Worm (Caenorhabditis elegans) whole organism, mixed stage, embryonic: ENCODE results near the gene M05D6.9.
A peak's percentile ranks its signal among the peaks of the same experiment; 100 is the strongest.

Experiments
- bed-3 ChIP-seq: fragments of 200-800 bp; sonication (Bioruptor generic); optimal IDR thresholded peaks from 3 replicates; lab custom pipeline; 2018; ENCODE audit warnings: mild to moderate bottlenecking, missing genetic modification characterization, moderate library complexity, missing compliant biosample characterization
- blmp-1 ChIP-seq: fragments of 150-350 bp; optimal IDR thresholded peaks from 2 replicates; lab custom pipeline; 2014; ENCODE audit warnings: missing biosample characterization, missing genetic modification characterization
- ceh-43 ChIP-seq: fragments of 200-800 bp; sonication (Bioruptor generic); optimal IDR thresholded peaks from 2 replicates; lab custom pipeline; 2018; ENCODE audit warnings: mild to moderate bottlenecking, missing genetic modification characterization, moderate library complexity, missing compliant biosample characterization
- ceh-83 ChIP-seq: fragments of 200-800 bp; sonication (Bioruptor generic); optimal IDR thresholded peaks from 2 replicates; lab custom pipeline; 2018; ENCODE audit warnings: mild to moderate bottlenecking, missing genetic modification characterization, missing compliant biosample characterization
- ces-1 ChIP-seq: fragments of 150-350 bp; optimal IDR thresholded peaks from 2 replicates; lab custom pipeline; 2014; ENCODE audit warnings: missing biosample characterization, missing genetic modification reagents, missing genetic modification characterization
- cnd-1 ChIP-seq: fragments of 200-800 bp; sonication (Bioruptor generic); optimal IDR thresholded peaks from 2 replicates; lab custom pipeline; 2018; ENCODE audit warnings: mild to moderate bottlenecking, missing genetic modification characterization, missing compliant biosample characterization
- drap-1 ChIP-seq: fragments of 200-800 bp; sonication (Bioruptor generic); optimal IDR thresholded peaks from 3 replicates; lab custom pipeline; 2018; ENCODE audit warnings: mild to moderate bottlenecking, missing genetic modification characterization, missing compliant biosample characterization
- elt-1 ChIP-seq: sonication (generic microtip); optimal IDR thresholded peaks from 2 replicates; lab custom pipeline; 2017; ENCODE audit warnings: missing genetic modification characterization, mild to moderate bottlenecking, missing compliant biosample characterization, antibody characterized with exemption, moderate library complexity, borderline replicate concordance; ENCODE audit not compliant: insufficient read depth
- elt-3 ChIP-seq: fragments of 150-350 bp; optimal IDR thresholded peaks from 2 replicates; lab custom pipeline; 2014; ENCODE audit warnings: missing biosample characterization, missing genetic modification characterization
- flh-1 ChIP-seq: fragments of 200-800 bp; sonication (Bioruptor generic); optimal IDR thresholded peaks from 2 replicates; lab custom pipeline; 2018; ENCODE audit warnings: mild to moderate bottlenecking, missing genetic modification characterization, moderate library complexity, missing compliant biosample characterization
- ham-2 ChIP-seq: fragments of 200-800 bp; sonication (Bioruptor generic); optimal IDR thresholded peaks from 2 replicates; lab custom pipeline; 2018; ENCODE audit warnings: mild to moderate bottlenecking, missing genetic modification characterization, missing compliant biosample characterization
- hlh-1 ChIP-seq: fragments of 150-350 bp; optimal IDR thresholded peaks from 2 replicates; lab custom pipeline; 2014; ENCODE audit warnings: missing biosample characterization, missing genetic modification reagents, missing genetic modification characterization
- lin-13 ChIP-seq: fragments of 150-350 bp; optimal IDR thresholded peaks from 2 replicates; lab custom pipeline; 2014; ENCODE audit warnings: missing biosample characterization, missing genetic modification characterization
- lin-32 ChIP-seq: fragments of 200-800 bp; sonication (Bioruptor generic); optimal IDR thresholded peaks from 2 replicates; lab custom pipeline; 2018; ENCODE audit warnings: mild to moderate bottlenecking, missing genetic modification characterization, missing compliant biosample characterization
- lsy-2 ChIP-seq: fragments of 150-350 bp; optimal IDR thresholded peaks from 2 replicates; lab custom pipeline; 2014; ENCODE audit warnings: missing biosample characterization, missing genetic modification characterization
- mab-5 ChIP-seq: fragments of 150-350 bp; optimal IDR thresholded peaks from 2 replicates; lab custom pipeline; 2014; ENCODE audit warnings: missing biosample characterization, missing genetic modification characterization
- mep-1 ChIP-seq: fragments of 150-350 bp; optimal IDR thresholded peaks from 2 replicates; lab custom pipeline; 2017; ENCODE audit warnings: missing biosample characterization, missing genetic modification reagents, missing genetic modification characterization, inconsistent platforms
- mls-2 ChIP-seq: sonication (generic microtip); optimal IDR thresholded peaks from 2 replicates; lab custom pipeline; 2016; ENCODE audit warnings: mild to moderate bottlenecking, missing genetic modification characterization, moderate library complexity, missing compliant biosample characterization
- nhr-12 ChIP-seq: fragments of 150-350 bp; optimal IDR thresholded peaks from 2 replicates; lab custom pipeline; 2014; ENCODE audit warnings: missing biosample characterization, missing genetic modification characterization
- nhr-2 ChIP-seq: fragments of 150-350 bp; optimal IDR thresholded peaks from 2 replicates; lab custom pipeline; 2014; ENCODE audit warnings: missing biosample characterization, missing genetic modification characterization
- nhr-237 ChIP-seq: fragments of 150-350 bp; optimal IDR thresholded peaks from 2 replicates; lab custom pipeline; 2014; ENCODE audit warnings: missing biosample characterization, missing genetic modification characterization
- nhr-28 ChIP-seq: fragments of 150-350 bp; optimal IDR thresholded peaks from 2 replicates; lab custom pipeline; 2014; ENCODE audit warnings: missing biosample characterization, missing genetic modification characterization
- nhr-76 ChIP-seq: sonication (generic microtip); optimal IDR thresholded peaks from 2 replicates; lab custom pipeline; 2017; ENCODE audit warnings: missing biosample characterization, missing genetic modification characterization
- pha-4 ChIP-seq: fragments of 150-350 bp; optimal IDR thresholded peaks from 2 replicates; lab custom pipeline; 2018; ENCODE audit warnings: missing biosample characterization, missing genetic modification reagents, missing genetic modification characterization
- sem-2 ChIP-seq: fragments of 200-800 bp; sonication (Bioruptor generic); optimal IDR thresholded peaks from 2 replicates; lab custom pipeline; 2018; ENCODE audit warnings: mild to moderate bottlenecking, missing genetic modification characterization, missing compliant biosample characterization
- snpc-4 ChIP-seq: fragments of 150-350 bp; optimal IDR thresholded peaks from 2 replicates; lab custom pipeline; 2014; ENCODE audit warnings: missing biosample characterization, missing genetic modification characterization
- unc-39 ChIP-seq: fragments of 150-350 bp; optimal IDR thresholded peaks from 2 replicates; lab custom pipeline; 2014; ENCODE audit warnings: missing biosample characterization, missing genetic modification characterization
- unc-62 ChIP-seq: fragments of 150-350 bp; optimal IDR thresholded peaks from 2 replicates; lab custom pipeline; 2014; ENCODE audit warnings: missing biosample characterization, missing genetic modification reagents, missing genetic modification characterization
- zip-8 ChIP-seq: fragments of 150-350 bp; optimal IDR thresholded peaks from 2 replicates; lab custom pipeline; 2014; ENCODE audit warnings: missing biosample characterization, missing genetic modification characterization
- ztf-11 ChIP-seq: fragments of 150-350 bp; optimal IDR thresholded peaks from 2 replicates; lab custom pipeline; 2014; ENCODE audit warnings: missing biosample characterization, missing genetic modification characterization

M05D6.9 gene

ce11 chrII:8494228-8494717 is at the start of gene M05D6.9:
TSS of gene M05D6.9 (plus strand) at chrII:8494278.
- TF ChIP-seq bed-3 (no peak), hlh-1 (tag; lab: Kevin White, UChicago) (no peak), cnd-1 (no peak), nhr-76 (tag; lab: Kevin White, UChicago) (no peak), mls-2 (tag; lab: Kevin White, UChicago) (no peak), ceh-43 (GFP tag; lab: Kevin White, UChicago) (no peak), flh-1 (GFP tag; lab: Kevin White, UChicago) (no peak), ham-2 (GFP tag; lab: Kevin White, UChicago) (no peak), drap-1 (GFP tag; lab: Kevin White, UChicago) (no peak), snpc-4 (tag; lab: Kevin White, UChicago) (no peak), ces-1 (GFP tag; lab: Kevin White, UChicago) (no peak), nhr-2 (tag; lab: Kevin White, UChicago) (no peak), mab-5 (tag; lab: Kevin White, UChicago) (no peak), nhr-237 (tag; lab: Kevin White, UChicago) (no peak), zip-8 (tag; lab: Kevin White, UChicago) (no peak), lsy-2 (tag; lab: Kevin White, UChicago) (no peak), lin-32 (GFP tag; lab: Kevin White, UChicago) (no peak), sem-2 (GFP tag; lab: Kevin White, UChicago) (no peak), nhr-12 (no peak), elt-1 (tag; lab: Kevin White, UChicago) (no peak)

DNA sequence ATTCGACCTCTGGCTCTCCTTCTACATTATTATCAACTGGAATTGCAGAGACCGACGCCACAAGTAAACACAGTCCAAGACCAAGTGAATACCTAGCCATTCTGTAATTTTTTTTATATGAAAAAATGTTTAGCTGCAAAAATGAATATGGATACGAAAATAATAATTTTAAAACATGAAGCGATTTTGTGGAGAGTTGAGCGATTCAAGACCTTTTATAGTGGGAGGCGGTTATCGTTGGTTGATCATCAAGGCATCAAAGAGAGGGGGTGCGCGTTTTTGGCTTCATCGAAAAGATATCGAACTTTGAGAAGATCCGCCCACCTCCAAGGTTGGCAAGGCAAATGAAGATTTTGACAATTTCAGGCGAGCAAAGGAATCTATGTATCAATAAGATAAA is 47.3 kb upstream of the M05D6.9 start, which contains the start of gene cut-3:
Gene cut-3, minus strand, starts transcription at position 101 of the 400 bp plus-strand sequence.
- TF ChIP-seq ceh-83 (GFP tag; lab: Kevin White, UChicago) (no peak), ceh-43 (GFP tag; lab: Kevin White, UChicago) (no peak), nhr-2 (tag; lab: Kevin White, UChicago) (no peak), mab-5 (tag; lab: Kevin White, UChicago) (no peak), sem-2 (GFP tag; lab: Kevin White, UChicago) (no peak), nhr-12 (no peak), mep-1 (no peak), blmp-1 (tag; lab: Kevin White, UChicago) (no peak)
- TF ChIP-seq, all 35 proteins: peak for 0

DNA sequence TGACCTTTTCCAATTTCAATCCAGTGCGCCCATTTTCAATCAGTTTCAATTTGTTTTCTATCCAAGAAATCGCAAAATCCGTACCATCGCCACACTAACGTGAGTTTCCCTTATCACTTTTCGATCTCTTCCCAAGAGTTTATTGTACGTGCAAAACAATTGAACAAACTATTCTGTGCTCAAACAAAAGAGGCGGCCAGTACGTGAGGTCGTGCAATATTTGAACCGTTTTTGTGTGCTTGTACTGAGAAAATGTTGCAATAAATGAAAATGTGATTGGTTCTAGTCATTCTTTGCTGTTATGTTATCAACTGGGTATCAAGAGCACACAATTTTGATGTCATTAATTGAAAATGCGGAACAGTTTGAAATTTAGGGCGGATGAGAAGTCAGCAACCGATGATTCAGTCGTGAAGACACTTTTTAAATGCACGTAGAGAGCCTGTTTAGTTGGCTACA is 44.4 kb upstream of the M05D6.9 start, which contains the start of gene F22B5.4:
Gene F22B5.4, plus strand, starts transcription at position 51 of the 459 bp plus-strand sequence.
- no peak for TF ChIP-seq ztf-11 (tag; lab: Kevin White, UChicago)
- no peak for TF ChIP-seq elt-3 (tag; lab: Kevin White, UChicago)
- no peak for TF ChIP-seq zip-8 (tag; lab: Kevin White, UChicago)

DNA sequence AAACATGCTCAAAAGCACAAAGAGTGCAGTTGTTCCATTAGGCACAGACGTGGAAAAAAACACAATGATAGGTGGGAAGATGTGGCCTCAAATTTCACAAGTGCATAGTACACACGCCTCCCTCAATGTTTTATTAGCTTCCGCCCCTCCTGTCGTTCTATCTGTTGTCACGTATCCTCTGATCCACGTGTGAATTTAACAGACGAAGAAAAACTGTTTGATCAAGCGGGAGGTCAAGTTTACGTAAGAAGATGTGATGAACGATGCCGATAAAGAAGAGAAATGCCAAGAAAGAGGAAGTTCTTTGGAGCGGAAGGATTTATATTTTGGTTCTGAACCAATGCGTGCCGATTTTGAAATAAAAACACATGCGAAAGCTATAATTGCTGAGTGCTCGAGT is 43.3 kb upstream of the M05D6.9 start:
- TF ChIP-seq nhr-237 (tag; lab: Kevin White, UChicago) (no peak), nhr-28 (tag; lab: Kevin White, UChicago) (no peak), ces-1 (GFP tag; lab: Kevin White, UChicago) (no peak), ceh-43 (GFP tag; lab: Kevin White, UChicago) (no peak), mep-1 (no peak), nhr-12 (no peak), flh-1 (GFP tag; lab: Kevin White, UChicago) (no peak), bed-3 (no peak), nhr-76 (tag; lab: Kevin White, UChicago) (no peak), unc-62 (GFP tag; lab: Kevin White, UChicago) (no peak), lin-13 (tag; lab: Kevin White, UChicago) (no peak), elt-1 (tag; lab: Kevin White, UChicago) (no peak), mls-2 (tag; lab: Kevin White, UChicago) (no peak), unc-39 (tag; lab: Kevin White, UChicago) (no peak), lin-32 (GFP tag; lab: Kevin White, UChicago) (no peak), ham-2 (GFP tag; lab: Kevin White, UChicago) (no peak), hlh-1 (tag; lab: Kevin White, UChicago) (no peak), snpc-4 (tag; lab: Kevin White, UChicago) (no peak), ztf-11 (tag; lab: Kevin White, UChicago) (no peak), blmp-1 (tag; lab: Kevin White, UChicago) (no peak)
- TF ChIP-seq, all 35 proteins: peak for 0

DNA sequence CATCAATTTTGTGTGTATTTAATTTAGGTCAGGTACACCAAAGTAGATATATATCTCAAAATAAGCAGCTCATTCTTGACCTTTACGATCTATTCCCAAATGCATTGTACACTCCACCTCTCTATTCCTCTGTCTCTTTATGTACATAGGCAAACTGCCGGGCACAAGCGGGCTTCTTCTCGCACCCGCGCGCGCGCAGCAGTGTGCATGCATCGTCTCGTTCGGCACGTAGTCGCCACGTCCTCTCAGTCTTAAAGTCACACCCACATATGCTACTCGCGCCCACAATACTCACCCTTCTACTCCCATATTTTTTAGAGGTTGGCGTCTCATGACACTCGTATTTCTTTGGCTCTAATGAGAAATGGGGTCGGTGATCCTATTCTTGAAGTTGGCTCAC is 42.7 kb upstream of the M05D6.9 start:
- peak; percentile 60 for TF ChIP-seq pha-4
- no peak for TF ChIP-seq snpc-4 (tag; lab: Kevin White, UChicago)
- TF ChIP-seq, all 35 proteins: peak for 1
